Worm (Caenorhabditis elegans) whole organism, L1 larva: ENCODE measurements around the gene tiar-2.
A peak's percentile ranks its signal among the peaks of the same experiment; 100 is the strongest.

Experiments
- C04F5.9 ChIP-seq: sonication (generic microtip); optimal IDR thresholded peaks from 2 replicates; lab custom pipeline; 2016; ENCODE audit warnings: missing genetic modification characterization, missing compliant biosample characterization
- C16A3.4 ChIP-seq: fragments of 150-350 bp; optimal IDR thresholded peaks from 2 replicates; lab custom pipeline; 2014; ENCODE audit warnings: missing biosample characterization, missing genetic modification characterization
- Y116A8C.19 ChIP-seq: sonication (generic microtip); optimal IDR thresholded peaks from 2 replicates; lab custom pipeline; 2016; ENCODE audit warnings: missing compliant biosample characterization, missing genetic modification characterization, borderline replicate concordance
- aha-1 ChIP-seq: fragments of 150-350 bp; optimal IDR thresholded peaks from 2 replicates; lab custom pipeline; 2014; ENCODE audit warnings: missing biosample characterization, missing genetic modification characterization
- alr-1 ChIP-seq: fragments of 200-800 bp; sonication (Bioruptor generic); optimal IDR thresholded peaks from 2 replicates; lab custom pipeline; 2018; ENCODE audit warnings: borderline replicate concordance, mild to moderate bottlenecking, missing genetic modification characterization, missing compliant biosample characterization
- aly-2 ChIP-seq: fragments of 150-350 bp; optimal IDR thresholded peaks from 2 replicates; lab custom pipeline; 2014; ENCODE audit warnings: missing biosample characterization, missing genetic modification characterization
- ama-1 ChIP-seq: fragments of 150-350 bp; optimal IDR thresholded peaks from 2 replicates; lab custom pipeline; 2014
- ceh-63 ChIP-seq: fragments of 200-800 bp; sonication (Bioruptor generic); optimal IDR thresholded peaks from 2 replicates; lab custom pipeline; 2018; ENCODE audit warnings: mild to moderate bottlenecking, missing genetic modification characterization, missing compliant biosample characterization
- ceh-8 ChIP-seq: fragments of 200-800 bp; sonication (Bioruptor generic); optimal IDR thresholded peaks from 2 replicates; lab custom pipeline; 2018; ENCODE audit warnings: mild to moderate bottlenecking, missing genetic modification characterization, moderate library complexity, missing compliant biosample characterization
- ceh-82 ChIP-seq, 3 experiments: fragments of 150-350 bp in 1 of 3; sonication (generic microtip) in 2 of 3; optimal IDR thresholded peaks; 2 replicates each; lab custom pipeline; 2014 to 2017; ENCODE audit warnings: missing biosample characterization in 3 of 3, missing genetic modification characterization in 3 of 3
- ces-1 ChIP-seq: fragments of 150-350 bp; optimal IDR thresholded peaks from 2 replicates; lab custom pipeline; 2014; ENCODE audit warnings: missing biosample characterization, missing genetic modification reagents, missing genetic modification characterization
- dpl-1 ChIP-seq, 3 experiments: fragments of 150-350 bp in 2 of 3; sonication (generic microtip) in 1 of 3; optimal IDR thresholded peaks; 2 replicates each; lab custom pipeline; 2014 to 2017; ENCODE audit warnings: missing biosample characterization in 3 of 3, missing genetic modification characterization in 3 of 3, missing genetic modification reagents in 3 of 3
- egl-27 ChIP-seq, 2 experiments: fragments of 150-350 bp in 1 of 2; sonication (generic microtip); optimal IDR thresholded peaks; 3 replicates each; lab custom pipeline; 2017 to 2018; ENCODE audit warnings: missing biosample characterization in 2 of 2, missing genetic modification characterization in 2 of 2, missing genetic modification reagents in 2 of 2
- fkh-8 ChIP-seq: sonication (generic microtip); optimal IDR thresholded peaks from 2 replicates; lab custom pipeline; 2016; ENCODE audit warnings: mild to moderate bottlenecking, missing genetic modification characterization, missing compliant biosample characterization
- hlh-17 ChIP-seq: fragments of 200-800 bp; sonication (Bioruptor generic); optimal IDR thresholded peaks from 2 replicates; lab custom pipeline; 2018; ENCODE audit warnings: missing genetic modification characterization, mild to moderate bottlenecking, missing compliant biosample characterization, moderate library complexity, borderline replicate concordance
- irx-1 ChIP-seq: sonication (generic microtip); optimal IDR thresholded peaks from 2 replicates; lab custom pipeline; 2016; ENCODE audit warnings: missing genetic modification characterization, missing compliant biosample characterization
- lin-14 ChIP-seq: fragments of 200-800 bp; sonication (Bioruptor generic); optimal IDR thresholded peaks from 2 replicates; lab custom pipeline; 2018; ENCODE audit warnings: mild to moderate bottlenecking, missing genetic modification characterization, moderate library complexity, missing compliant biosample characterization
- lin-15B ChIP-seq: fragments of 150-350 bp; sonication (generic microtip); optimal IDR thresholded peaks from 3 replicates; lab custom pipeline; 2014; ENCODE audit warnings: missing biosample characterization, missing genetic modification characterization
- lin-35 ChIP-seq, 2 experiments: fragments of 150-350 bp; optimal IDR thresholded peaks; 2 replicates each; lab custom pipeline; 2014; ENCODE audit warnings: missing biosample characterization in 2 of 2, missing genetic modification characterization in 2 of 2, missing genetic modification reagents in 2 of 2
- lsy-2 ChIP-seq, 2 experiments: fragments of 150-350 bp; optimal IDR thresholded peaks; 2 replicates each; lab custom pipeline; 2014; ENCODE audit warnings: missing biosample characterization in 2 of 2, missing genetic modification characterization in 2 of 2
- mef-2 ChIP-seq: fragments of 150-350 bp; optimal IDR thresholded peaks from 2 replicates; lab custom pipeline; 2014; ENCODE audit warnings: missing biosample characterization, missing genetic modification characterization
- nhr-11 ChIP-seq: fragments of 150-350 bp; optimal IDR thresholded peaks from 2 replicates; lab custom pipeline; 2014; ENCODE audit warnings: missing biosample characterization, missing genetic modification characterization
- nhr-20 ChIP-seq: sonication (generic microtip); optimal IDR thresholded peaks from 2 replicates; lab custom pipeline; 2016; ENCODE audit warnings: mild to moderate bottlenecking, missing genetic modification characterization, missing compliant biosample characterization
- nhr-28 ChIP-seq: fragments of 150-350 bp; optimal IDR thresholded peaks from 2 replicates; lab custom pipeline; 2014; ENCODE audit warnings: missing biosample characterization, missing genetic modification characterization
- nhr-47 ChIP-seq: sonication (generic microtip); optimal IDR thresholded peaks from 2 replicates; lab custom pipeline; 2016; ENCODE audit warnings: mild to moderate bottlenecking, missing genetic modification characterization, moderate library complexity, missing compliant biosample characterization
- nhr-71 ChIP-seq: sonication (generic microtip); optimal IDR thresholded peaks from 2 replicates; lab custom pipeline; 2016; ENCODE audit warnings: mild to moderate bottlenecking, missing genetic modification characterization, moderate library complexity, missing compliant biosample characterization
- nhr-76 ChIP-seq: sonication (generic microtip); optimal IDR thresholded peaks from 2 replicates; lab custom pipeline; 2017; ENCODE audit warnings: missing biosample characterization, missing genetic modification characterization
- nhr-84 ChIP-seq: sonication (generic microtip); optimal IDR thresholded peaks from 2 replicates; lab custom pipeline; 2017; ENCODE audit warnings: missing biosample characterization, missing genetic modification characterization
- nhr-90 ChIP-seq: sonication (generic microtip); optimal IDR thresholded peaks from 2 replicates; lab custom pipeline; 2016; ENCODE audit warnings: mild to moderate bottlenecking, missing genetic modification characterization, missing compliant biosample characterization; ENCODE audit not compliant: poor library complexity
- pax-3 ChIP-seq: fragments of 200-800 bp; sonication (Bioruptor generic); optimal IDR thresholded peaks from 2 replicates; lab custom pipeline; 2018; ENCODE audit warnings: mild to moderate bottlenecking, missing genetic modification characterization, moderate library complexity, missing compliant biosample characterization
- rnt-1 ChIP-seq: sonication (generic microtip); optimal IDR thresholded peaks from 2 replicates; lab custom pipeline; 2016; ENCODE audit warnings: mild to moderate bottlenecking, missing genetic modification characterization, moderate library complexity, missing compliant biosample characterization
- snpc-4 ChIP-seq: fragments of 150-350 bp; optimal IDR thresholded peaks from 2 replicates; lab custom pipeline; 2014; ENCODE audit warnings: missing biosample characterization, missing genetic modification characterization
- snu-23 ChIP-seq: sonication (generic microtip); optimal IDR thresholded peaks from 2 replicates; lab custom pipeline; 2016; ENCODE audit warnings: missing genetic modification characterization, missing compliant biosample characterization
- swsn-7 ChIP-seq: sonication (generic microtip); optimal IDR thresholded peaks from 2 replicates; lab custom pipeline; 2016; ENCODE audit warnings: missing genetic modification characterization, missing compliant biosample characterization
- tlp-1 ChIP-seq: fragments of 150-350 bp; optimal IDR thresholded peaks from 2 replicates; lab custom pipeline; 2014; ENCODE audit warnings: missing biosample characterization, missing genetic modification characterization
- unc-62 ChIP-seq: fragments of 150-350 bp; optimal IDR thresholded peaks from 2 replicates; lab custom pipeline; 2014; ENCODE audit warnings: missing biosample characterization, missing genetic modification reagents, missing genetic modification characterization
- ztf-4 ChIP-seq: fragments of 150-350 bp; optimal IDR thresholded peaks from 2 replicates; lab custom pipeline; 2014; ENCODE audit warnings: missing biosample characterization, missing genetic modification characterization

tiar-2 gene

ce11 chrII:12738284-12739201 is 29.9 kb upstream of the tiar-2 start, which contains the start of gene pisy-1 (continued):
- no peak for TF ChIP-seq Y116A8C.19 (tag; lab: Kevin White, UChicago)
- no peak for TF ChIP-seq ceh-63 (GFP tag; lab: Kevin White, UChicago)
- peak; percentile 21 for TF ChIP-seq swsn-7 (tag; lab: Kevin White, UChicago)
- no peak for TF ChIP-seq aly-2 (tag; lab: Kevin White, UChicago)
- TF ChIP-seq unc-62 (GFP tag; lab: Kevin White, UChicago) = no peak
- no peak for TF ChIP-seq fkh-8 (tag; lab: Kevin White, UChicago)
- peak; percentile 89 to 94 for TF ChIP-seq lin-35 (GFP tag; optimal IDR thresholded peaks at IDR 0.05; lab: Kevin White, UChicago)
- no peak for TF ChIP-seq tlp-1 (tag; lab: Kevin White, UChicago)
- TF ChIP-seq ztf-4 (tag; lab: Kevin White, UChicago) = no peak
- peak; percentile 53 for TF ChIP-seq lin-15B (tag; lab: Kevin White, UChicago)
- TF ChIP-seq nhr-11 = no peak
- no peak for TF ChIP-seq nhr-28 (tag; lab: Kevin White, UChicago)
- no peak for TF ChIP-seq pax-3 (tag; lab: Kevin White, UChicago)
- peak; percentile 77 to 90 (median 81) for TF ChIP-seq dpl-1 (GFP tag; optimal IDR thresholded peaks at IDR 0.05; lab: Kevin White, UChicago)
- no peak for TF ChIP-seq irx-1
- no peak for TF ChIP-seq nhr-47 (tag; lab: Kevin White, UChicago)
- peak; percentile 53 for TF ChIP-seq snpc-4 (tag; lab: Kevin White, UChicago)
- TF ChIP-seq ceh-82 (tag; optimal IDR thresholded peaks at IDR 0.05; lab: Kevin White, UChicago) = peak; percentile 27 to 64 (median 38)
- TF ChIP-seq lin-14 (GFP tag; lab: Kevin White, UChicago) = no peak
- TF ChIP-seq nhr-84 (tag; lab: Kevin White, UChicago) = no peak
- TF ChIP-seq ceh-8 (GFP tag; lab: Kevin White, UChicago) = no peak
- no peak for TF ChIP-seq nhr-90 (tag; lab: Kevin White, UChicago)
- TF ChIP-seq C16A3.4 (tag; lab: Kevin White, UChicago) = peak; percentile 37
- peak; percentile 67 for TF ChIP-seq snu-23 (GFP tag; lab: Kevin White, UChicago)
- no peak for TF ChIP-seq hlh-17 (GFP tag; lab: Kevin White, UChicago)
- TF ChIP-seq, all 84 proteins: peak for 23

- TF ChIP-seq nhr-20 (tag; lab: Kevin White, UChicago) (no peak), aha-1 (tag; lab: Kevin White, UChicago) (no peak), ces-1 (GFP tag; lab: Kevin White, UChicago) (no peak), C04F5.9 (tag; lab: Kevin White, UChicago) (no peak), egl-27 (tag; optimal IDR thresholded peaks at IDR 0.05; lab: Kevin White, UChicago) (no peak), ceh-82 (tag; optimal IDR thresholded peaks at IDR 0.05; lab: Kevin White, UChicago) (no peak), rnt-1 (no peak), ama-1 (lab: Kevin White, UChicago) (no peak), nhr-76 (no peak), lsy-2 (tag; optimal IDR thresholded peaks at IDR 0.05; lab: Kevin White, UChicago) (no peak), alr-1 (tag; lab: Kevin White, UChicago) (no peak), swsn-7 (tag; lab: Kevin White, UChicago) (no peak), nhr-71 (no peak), mef-2 (tag; lab: Kevin White, UChicago) (no peak), lin-35 (GFP tag; optimal IDR thresholded peaks at IDR 0.05; lab: Kevin White, UChicago) (no peak), snpc-4 (tag; lab: Kevin White, UChicago) (no peak)
These were observed 29.2 kb upstream of the tiar-2 start for ce11 chrII:12739306-12739705.
